Fruit fly (Drosophila melanogaster): Measurements from ENCODE around the gene dmrt11E.

dmrt11E gene

dm6 chrX:13325310-13325709 is 42.7 kb upstream of the dmrt11E start:
- TF ChIP-seq CG7045 (GFP tag; optimal IDR thresholded peaks at IDR 0.05) (no peak), tj (GFP tag; optimal IDR thresholded peaks at IDR 0.05) (no peak), pad (GFP tag; optimal IDR thresholded peaks at IDR 0.05) (no peak), CG14711 (tag; optimal IDR thresholded peaks at IDR 0.05) (no peak), bab1 (GFP tag; optimal IDR thresholded peaks at IDR 0.05) (no peak), CG12768 (GFP tag; optimal IDR thresholded peaks at IDR 0.05) (no peak), Clk (GFP tag; optimal IDR thresholded peaks at IDR 0.05) (no peak), kay (GFP tag; ENCODE audit: borderline replicate concordance) (no peak), Crg-1 (GFP tag; optimal IDR thresholded peaks at IDR 0.05) (no peak), CG1620 (GFP tag; optimal IDR thresholded peaks at IDR 0.05) (no peak), ovo (GFP tag; optimal IDR thresholded peaks at IDR 0.05) (no peak), Mnt (GFP tag; optimal IDR thresholded peaks at IDR 0.05) (no peak), cic (GFP tag; optimal IDR thresholded peaks at IDR 0.05) (no peak)

dm6 chrX:13329572-13330046 is 38.4 kb upstream of the dmrt11E start, which contains the start of gene Prx2:
TSS of gene Prx2 (plus strand) at chrX:13329824.
- TF ChIP-seq CG1620 (GFP tag; optimal IDR thresholded peaks at IDR 0.05) (peak; percentile 71), bab1 (GFP tag; optimal IDR thresholded peaks at IDR 0.05) (peak; percentile 71), CG11617 (GFP tag; optimal IDR thresholded peaks at IDR 0.05) (peak; percentile 50), Mnt (GFP tag; optimal IDR thresholded peaks at IDR 0.05) (peak; percentile 96), toe (GFP tag; optimal IDR thresholded peaks at IDR 0.05) (no peak), cic (GFP tag; optimal IDR thresholded peaks at IDR 0.05) (peak; percentile 55), CG7045 (GFP tag; optimal IDR thresholded peaks at IDR 0.05) (no peak), Crg-1 (GFP tag; optimal IDR thresholded peaks at IDR 0.05) (peak; percentile 30), CG14711 (tag; optimal IDR thresholded peaks at IDR 0.05) (peak; percentile 42), CG12768 (GFP tag; optimal IDR thresholded peaks at IDR 0.05) (peak; percentile 14), CG5204 (GFP tag; optimal IDR thresholded peaks at IDR 0.05) (no peak), kay (GFP tag; ENCODE audit: borderline replicate concordance) (no peak), cnc (optimal IDR thresholded peaks at IDR 0.05) (no peak), ovo (GFP tag; optimal IDR thresholded peaks at IDR 0.05) (peak; percentile 55), tj (GFP tag; optimal IDR thresholded peaks at IDR 0.05) (no peak), Hr96 (GFP tag; optimal IDR thresholded peaks at IDR 0.05) (peak; percentile 55), CG7101 (tag; optimal IDR thresholded peaks at IDR 0.05) (peak; percentile 61), Clk (GFP tag; optimal IDR thresholded peaks at IDR 0.05) (no peak), pad (GFP tag; optimal IDR thresholded peaks at IDR 0.05) (peak; percentile 52), CG33017 (tag; optimal IDR thresholded peaks at IDR 0.05) (no peak)

dm6 chrX:13331814-13332701 is 35.9 kb upstream of the dmrt11E start:
- TF ChIP-seq tj (GFP tag; optimal IDR thresholded peaks at IDR 0.05) = peak; percentile 61
- peak; percentile 44 for TF ChIP-seq cic (GFP tag; optimal IDR thresholded peaks at IDR 0.05)
- peak; percentile 19 for TF ChIP-seq CG7045 (GFP tag; optimal IDR thresholded peaks at IDR 0.05)
- TF ChIP-seq bab1 (GFP tag; optimal IDR thresholded peaks at IDR 0.05) = peak; percentile 35
- peak; percentile 55 for TF ChIP-seq CG12768 (GFP tag; optimal IDR thresholded peaks at IDR 0.05)
- TF ChIP-seq CG1620 (GFP tag; optimal IDR thresholded peaks at IDR 0.05) = no peak
- peak; percentile 62 for TF ChIP-seq Crg-1 (GFP tag; optimal IDR thresholded peaks at IDR 0.05)
- TF ChIP-seq Hr96 (GFP tag; optimal IDR thresholded peaks at IDR 0.05) = peak; percentile 56
- TF ChIP-seq CG5204 (GFP tag; optimal IDR thresholded peaks at IDR 0.05) = no peak
- no peak for TF ChIP-seq toe (GFP tag; optimal IDR thresholded peaks at IDR 0.05)
- TF ChIP-seq CG14711 (tag; optimal IDR thresholded peaks at IDR 0.05) = peak; percentile 82
- no peak for TF ChIP-seq cnc (optimal IDR thresholded peaks at IDR 0.05)
- peak; percentile 89 for TF ChIP-seq ovo (GFP tag; optimal IDR thresholded peaks at IDR 0.05)
- peak; percentile 50 for TF ChIP-seq pad (GFP tag; optimal IDR thresholded peaks at IDR 0.05)
- TF ChIP-seq CG33017 (tag; optimal IDR thresholded peaks at IDR 0.05) = peak; percentile 73
- TF ChIP-seq Clk (GFP tag; optimal IDR thresholded peaks at IDR 0.05) = no peak
- TF ChIP-seq CG7101 (tag; optimal IDR thresholded peaks at IDR 0.05) = peak; percentile 84
- peak; percentile 93 for TF ChIP-seq Mnt (GFP tag; optimal IDR thresholded peaks at IDR 0.05)
- peak; percentile 62 for TF ChIP-seq CG11617 (GFP tag; optimal IDR thresholded peaks at IDR 0.05)
- peak; percentile 92 for TF ChIP-seq kay (GFP tag; ENCODE audit: borderline replicate concordance)

dm6 chrX:13332702-13333243 is 35.2 kb upstream of the dmrt11E start:
- TF ChIP-seq tj (GFP tag; optimal IDR thresholded peaks at IDR 0.05) (no peak), ovo (GFP tag; optimal IDR thresholded peaks at IDR 0.05) (no peak), Hr96 (GFP tag; optimal IDR thresholded peaks at IDR 0.05) (no peak), bab1 (GFP tag; optimal IDR thresholded peaks at IDR 0.05) (no peak), cnc (optimal IDR thresholded peaks at IDR 0.05) (no peak), CG7101 (tag; optimal IDR thresholded peaks at IDR 0.05) (no peak), CG14711 (tag; optimal IDR thresholded peaks at IDR 0.05) (no peak), pad (GFP tag; optimal IDR thresholded peaks at IDR 0.05) (no peak)

dm6 chrX:13334434-13335146 is 33.4 kb upstream of the dmrt11E start:
- TF ChIP-seq CG14711 (tag; optimal IDR thresholded peaks at IDR 0.05) (peak; percentile 55), CG11617 (GFP tag; optimal IDR thresholded peaks at IDR 0.05) (no peak), Clk (GFP tag; optimal IDR thresholded peaks at IDR 0.05) (no peak), Hr96 (GFP tag; optimal IDR thresholded peaks at IDR 0.05) (peak; percentile 51), Crg-1 (GFP tag; optimal IDR thresholded peaks at IDR 0.05) (peak; percentile 89), Mnt (GFP tag; optimal IDR thresholded peaks at IDR 0.05) (peak; percentile 60), bab1 (GFP tag; optimal IDR thresholded peaks at IDR 0.05) (peak; percentile 59), CG1620 (GFP tag; optimal IDR thresholded peaks at IDR 0.05) (peak; percentile 93), CG7101 (tag; optimal IDR thresholded peaks at IDR 0.05) (peak; percentile 81), ovo (GFP tag; optimal IDR thresholded peaks at IDR 0.05) (peak; percentile 66), CG33017 (tag; optimal IDR thresholded peaks at IDR 0.05) (peak; percentile 13), kay (GFP tag; ENCODE audit: borderline replicate concordance) (no peak), pad (GFP tag; optimal IDR thresholded peaks at IDR 0.05) (peak; percentile 76)
